Worm (Caenorhabditis elegans) whole organism, late embryonic: ENCODE results near the gene sri-66.

Experiments used
- ama-1 ChIP-seq: fragments of 150-350 bp; optimal IDR thresholded peaks from 2 replicates; lab custom pipeline; 2014
- ceh-14 ChIP-seq: sonication (generic microtip); optimal IDR thresholded peaks from 2 replicates; lab custom pipeline; 2016; ENCODE audit warnings: missing genotype, missing genetic modification characterization, missing compliant biosample characterization
- ceh-9 ChIP-seq: sonication (generic microtip); optimal IDR thresholded peaks from 2 replicates; lab custom pipeline; 2016; ENCODE audit warnings: mild to moderate bottlenecking, missing genetic modification characterization, inconsistent platforms, missing compliant biosample characterization
- hlh-15 ChIP-seq: sonication (generic microtip); optimal IDR thresholded peaks from 2 replicates; lab custom pipeline; 2016; ENCODE audit warnings: missing genetic modification characterization, missing compliant biosample characterization
- hlh-6 ChIP-seq: sonication (generic microtip); optimal IDR thresholded peaks from 2 replicates; lab custom pipeline; 2016; ENCODE audit warnings: missing genotype, missing genetic modification characterization, missing compliant biosample characterization
- mec-3 ChIP-seq: sonication (generic microtip); optimal IDR thresholded peaks from 2 replicates; lab custom pipeline; 2016; ENCODE audit warnings: borderline replicate concordance, missing genetic modification characterization, missing compliant biosample characterization
- nfya-1 ChIP-seq: sonication (generic microtip); optimal IDR thresholded peaks from 2 replicates; lab custom pipeline; 2017; ENCODE audit warnings: missing genetic modification characterization, mild to moderate bottlenecking, missing compliant biosample characterization, antibody characterized with exemption, moderate library complexity
- ref-2 ChIP-seq: sonication (generic microtip); optimal IDR thresholded peaks from 2 replicates; lab custom pipeline; 2016; ENCODE audit warnings: missing genetic modification characterization, missing compliant biosample characterization
- rnt-1 ChIP-seq: sonication (generic microtip); optimal IDR thresholded peaks from 2 replicates; lab custom pipeline; 2016; ENCODE audit warnings: missing genetic modification characterization, missing compliant biosample characterization
- sox-4 ChIP-seq: sonication (generic microtip); optimal IDR thresholded peaks from 2 replicates; lab custom pipeline; 2017; ENCODE audit warnings: mild to moderate bottlenecking, missing genetic modification characterization, inconsistent platforms, missing compliant biosample characterization

- TF ChIP-seq mec-3 (tag; lab: Kevin White, UChicago) (no peak), hlh-15 (tag; lab: Kevin White, UChicago) (no peak), ama-1 (lab: Kevin White, UChicago) (no peak), ceh-14 (tag; lab: Kevin White, UChicago) (no peak), ceh-9 (tag; lab: Kevin White, UChicago) (no peak), sox-4 (tag; lab: Kevin White, UChicago) (no peak), nfya-1 (tag; lab: Kevin White, UChicago) (no peak), rnt-1 (no peak), hlh-6 (tag; lab: Kevin White, UChicago) (no peak), ref-2 (no peak)
These were observed 46.9 kb upstream of the sri-66 start, which contains the start of gene clec-241 for ce11 chrV:17013232-17013631.
